Fruit fly (Drosophila melanogaster) whole organism, embryonic: ENCODE results near the gene tai.

Source experiments
- Adf1 ChIP-seq: fragments of 200-800 bp; sonication (Bioruptor generic); IDR thresholded peaks from 2 replicates; pipeline ENCODE4 v1.3.6; 2022; ENCODE audit warnings: missing biosample characterization, missing genetic modification characterization
- CG1024 ChIP-seq: fragments of 200-800 bp; sonication (Bioruptor generic); IDR thresholded peaks from 2 replicates; pipeline ENCODE4 v1.3.6; 2022; ENCODE audit warnings: missing biosample characterization, missing genetic modification characterization
- CG13424 ChIP-seq: fragments of 200-800 bp; sonication (Bioruptor generic); optimal IDR thresholded peaks from 2 replicates; lab custom pipeline; 2019; ENCODE audit warnings: missing biosample characterization, mild to moderate bottlenecking, missing genetic modification characterization, moderate library complexity
- CG17328 ChIP-seq: fragments of 200-800 bp; sonication (Bioruptor generic); IDR thresholded peaks from 2 replicates; pipeline ENCODE4 v1.3.6; 2022; ENCODE audit warnings: missing biosample characterization, missing genetic modification characterization
- CG17359 ChIP-seq: fragments of 200-800 bp; sonication (Bioruptor generic); optimal IDR thresholded peaks from 3 replicates; lab custom pipeline; 2018; ENCODE audit warnings: missing biosample characterization, mild to moderate bottlenecking, missing genetic modification characterization, moderate library complexity
- CG18262 ChIP-seq: fragments of 200-800 bp; optimal IDR thresholded peaks from 3 replicates; lab custom pipeline; 2019; ENCODE audit warnings: missing biosample characterization, mild to moderate bottlenecking, missing genetic modification characterization, moderate library complexity
- CG18619 ChIP-seq: fragments of 200-800 bp; sonication (Bioruptor generic); optimal IDR thresholded peaks from 3 replicates; lab custom pipeline; 2017; ENCODE audit warnings: missing biosample characterization, mild to moderate bottlenecking, missing genetic modification characterization
- CG2120 ChIP-seq: fragments of 200-800 bp; sonication (Bioruptor generic); optimal IDR thresholded peaks from 3 replicates; lab custom pipeline; 2016; ENCODE audit warnings: missing biosample characterization, missing genetic modification characterization
- CG31441 ChIP-seq: fragments of 200-800 bp; sonication (Bioruptor generic); IDR thresholded peaks from 2 replicates; pipeline ENCODE4 v1.3.6; 2022; ENCODE audit warnings: missing biosample characterization, missing genetic modification characterization
- CG32532 ChIP-seq: fragments of 200-800 bp; sonication (Bioruptor generic); IDR thresholded peaks from 2 replicates; pipeline ENCODE4 v1.3.6; 2022; ENCODE audit warnings: missing biosample characterization, missing genetic modification characterization
- CG3995 ChIP-seq: fragments of 200-800 bp; sonication (Bioruptor generic); optimal IDR thresholded peaks from 3 replicates; lab custom pipeline; 2016; ENCODE audit warnings: missing biosample characterization, missing genetic modification characterization
- CG4820 ChIP-seq: fragments of 200-800 bp; sonication (Bioruptor generic); optimal IDR thresholded peaks from 3 replicates; lab custom pipeline; 2016; ENCODE audit warnings: missing biosample characterization, missing genetic modification characterization
- CG6689 ChIP-seq: fragments of 200-800 bp; sonication (Bioruptor generic); IDR thresholded peaks from 2 replicates; pipeline ENCODE4 v1.3.6; 2022; ENCODE audit warnings: missing biosample characterization, missing genetic modification characterization
- CG7839 ChIP-seq: fragments of 200-800 bp; sonication (Bioruptor generic); optimal IDR thresholded peaks from 3 replicates; lab custom pipeline; 2018; ENCODE audit warnings: missing biosample characterization, mild to moderate bottlenecking, missing genetic modification characterization, moderate library complexity
- CG8290 ChIP-seq, 3 experiments: fragments of 200-800 bp; sonication (Bioruptor generic); optimal IDR thresholded peaks; 2 replicates each; lab custom pipeline; 2016 to 2019; ENCODE audit warnings: missing biosample characterization in 3 of 3, missing genetic modification characterization in 3 of 3, mild to moderate bottlenecking in 2 of 3, moderate library complexity in 1 of 3
- CG8388 ChIP-seq: fragments of 200-800 bp; sonication (Bioruptor generic); optimal IDR thresholded peaks from 2 replicates; lab custom pipeline; 2019; ENCODE audit warnings: missing biosample characterization, mild to moderate bottlenecking, missing genetic modification characterization, moderate library complexity
- CoRest ChIP-seq: fragments of 200-800 bp; sonication (Bioruptor generic); optimal IDR thresholded peaks from 3 replicates; lab custom pipeline; 2018; ENCODE audit warnings: missing biosample characterization, mild to moderate bottlenecking, missing genetic modification characterization, moderate library complexity
- Dll ChIP-seq: fragments of 200-800 bp; sonication (Bioruptor generic); IDR thresholded peaks from 4 replicates; pipeline ENCODE4 v1.3.6; 2022; ENCODE audit warnings: missing biosample characterization, missing genetic modification characterization; ENCODE audit not compliant: partially characterized antibody
- Eip74EF ChIP-seq, 2 experiments: fragments of 200-800 bp in 1 of 2; fragments of >200 bp in 1 of 2; sonication (Bioruptor generic) in 1 of 2; optimal IDR thresholded peaks; 2 replicates each; lab custom pipeline; 2017 to 2019; ENCODE audit warnings: missing biosample characterization in 2 of 2, missing genetic modification characterization in 2 of 2, mild to moderate bottlenecking in 1 of 2, moderate library complexity in 1 of 2
- Hmr ChIP-seq: fragments of 200-800 bp; sonication (Bioruptor generic); optimal IDR thresholded peaks from 3 replicates; lab custom pipeline; 2017; ENCODE audit warnings: mild to moderate bottlenecking, missing biosample characterization, missing genetic modification reagents, missing genetic modification characterization
- Hr51 ChIP-seq, 2 experiments: fragments of 200-800 bp; sonication (Bioruptor generic); optimal IDR thresholded peaks; 2 replicates in 1 of 2; 3 replicates in 1 of 2; lab custom pipeline; 2016 to 2018; ENCODE audit warnings: missing biosample characterization in 2 of 2, missing genetic modification characterization in 2 of 2, mild to moderate bottlenecking in 1 of 2, moderate library complexity in 1 of 2
- NFAT ChIP-seq: fragments of 200-800 bp; sonication (Bioruptor generic); IDR thresholded peaks from 2 replicates; pipeline ENCODE4 v1.3.6; 2022; ENCODE audit warnings: missing biosample characterization, missing genetic modification characterization
- Oli ChIP-seq: fragments of 200-800 bp; sonication (Bioruptor generic); optimal IDR thresholded peaks from 2 replicates; lab custom pipeline; 2018; ENCODE audit warnings: missing biosample characterization, mild to moderate bottlenecking, missing genetic modification characterization, moderate library complexity
- PHDP ChIP-seq: fragments of 200-800 bp; sonication (Bioruptor generic); optimal IDR thresholded peaks from 3 replicates; lab custom pipeline; 2018; ENCODE audit warnings: missing biosample characterization, mild to moderate bottlenecking, missing genetic modification characterization, moderate library complexity
- Pdp1 ChIP-seq, 2 experiments: fragments of 200-800 bp; sonication (Bioruptor generic); optimal IDR thresholded peaks; 3 replicates each; lab custom pipeline; 2016; ENCODE audit warnings: missing biosample characterization in 2 of 2, missing genetic modification characterization in 2 of 2, mild to moderate bottlenecking in 1 of 2, moderate library complexity in 1 of 2
- Taf1 ChIP-seq: fragments of 200-800 bp; sonication (Bioruptor generic); IDR thresholded peaks from 2 replicates; pipeline ENCODE4 v1.3.6; 2022; ENCODE audit warnings: missing biosample characterization, missing genetic modification characterization
- al ChIP-seq: fragments of 200-800 bp; sonication (Bioruptor generic); IDR thresholded peaks from 2 replicates; pipeline ENCODE4 v1.3.6; 2022; ENCODE audit warnings: missing biosample characterization, missing genetic modification characterization
- bsh ChIP-seq, 2 experiments: fragments of 200-800 bp; sonication (Bioruptor generic); optimal IDR thresholded peaks; 2 replicates each; lab custom pipeline; 2017 to 2018; ENCODE audit warnings: mild to moderate bottlenecking in 2 of 2, missing biosample characterization in 2 of 2, missing genetic modification characterization in 2 of 2, moderate library complexity in 1 of 2
- gce ChIP-seq: fragments of 200-800 bp; sonication (Bioruptor generic); IDR thresholded peaks from 3 replicates; pipeline ENCODE4 v1.3.6; 2022; ENCODE audit warnings: missing biosample characterization, missing genetic modification characterization
- gsb ChIP-seq: fragments of 200-800 bp; sonication (Bioruptor generic); IDR thresholded peaks from 2 replicates; pipeline ENCODE4 v1.3.6; 2022; ENCODE audit warnings: missing biosample characterization, missing genetic modification characterization
- nmo ChIP-seq: fragments of 200-800 bp; sonication (Bioruptor generic); optimal IDR thresholded peaks from 2 replicates; lab custom pipeline; 2018; ENCODE audit warnings: missing biosample characterization, mild to moderate bottlenecking, missing genetic modification characterization, moderate library complexity
- onecut ChIP-seq: fragments of 200-800 bp; sonication (Bioruptor generic); IDR thresholded peaks from 2 replicates; pipeline ENCODE4 v1.3.6; 2022; ENCODE audit warnings: missing biosample characterization, missing genetic modification characterization
- prd ChIP-seq, 3 experiments: fragments of >200 bp in 2 of 3; fragments of 200-800 bp in 1 of 3; sonication (Bioruptor generic) in 1 of 3; optimal IDR thresholded peaks in 2 of 3; IDR thresholded peaks in 1 of 3; 2 replicates in 2 of 3; 3 replicates in 1 of 3; pipeline versions ENCODE4 v1.3.6 to Lab custom; 2017 to 2022; ENCODE audit warnings: missing biosample characterization in 1 of 3, missing genetic modification characterization in 1 of 3
- run ChIP-seq: fragments of 200-800 bp; sonication (Bioruptor generic); optimal IDR thresholded peaks from 3 replicates; lab custom pipeline; 2018; ENCODE audit warnings: missing biosample characterization, mild to moderate bottlenecking, missing genetic modification characterization
- salm ChIP-seq: fragments of 200-800 bp; sonication (Bioruptor generic); optimal IDR thresholded peaks from 2 replicates; lab custom pipeline; 2018; ENCODE audit warnings: missing biosample characterization, mild to moderate bottlenecking, missing genetic modification characterization
- sd ChIP-seq: fragments of 200-800 bp; sonication (Bioruptor generic); optimal IDR thresholded peaks from 3 replicates; lab custom pipeline; 2018; ENCODE audit warnings: missing biosample characterization, mild to moderate bottlenecking, missing genetic modification characterization, moderate library complexity
- seq ChIP-seq: fragments of 200-800 bp; sonication (Bioruptor generic); IDR thresholded peaks from 2 replicates; pipeline ENCODE4 v1.3.6; 2022; ENCODE audit warnings: missing biosample characterization, missing genetic modification characterization
- sisA ChIP-seq: fragments of 200-800 bp; sonication (Bioruptor generic); IDR thresholded peaks from 2 replicates; pipeline ENCODE4 v1.3.6; 2022; ENCODE audit warnings: missing biosample characterization, missing genetic modification characterization
- stc ChIP-seq: fragments of 200-800 bp; sonication (Bioruptor generic); IDR thresholded peaks from 2 replicates; pipeline ENCODE4 v1.3.6; 2022; ENCODE audit warnings: missing biosample characterization, missing genetic modification characterization
- ttk ChIP-seq: fragments of 200-800 bp; sonication (Bioruptor generic); IDR thresholded peaks from 2 replicates; pipeline ENCODE4 v2.1.2; 2022; ENCODE audit warnings: missing biosample characterization, missing genetic modification characterization
- vfl ChIP-seq: fragments of 200-800 bp; sonication (Bioruptor generic); optimal IDR thresholded peaks from 2 replicates; lab custom pipeline; 2016; ENCODE audit warnings: missing biosample characterization, missing genetic modification characterization
- wdn ChIP-seq: fragments of 200-800 bp; sonication (Bioruptor generic); IDR thresholded peaks from 2 replicates; pipeline ENCODE4 v1.3.6; 2022; ENCODE audit warnings: missing biosample characterization, missing genetic modification characterization

The tai gene

dm6 chr2L:9235556-9236001 lies 69.0 kb downstream of the tai start (continued):
- TF ChIP-seq CG18262 (tag; lab: Kevin White, UChicago) = peak; percentile 40
- peak; percentile 69 for TF ChIP-seq CG7839
- TF ChIP-seq Oli (tag; lab: Kevin White, UChicago) = peak; percentile 54
- peak; percentile 60 for TF ChIP-seq CG31441 (GFP tag; lab: Robert Waterston, UW)
- peak; percentile 68 for TF ChIP-seq al (GFP tag; lab: Robert Waterston, UW)
- TF ChIP-seq Eip74EF (GFP tag; optimal IDR thresholded peaks at IDR 0.05; lab: Kevin White, UChicago) = peak in 1 of 2 experiments; percentile 18
- TF ChIP-seq CG8290 (GFP tag; optimal IDR thresholded peaks at IDR 0.05; lab: Kevin White, UChicago) = no peak
- TF ChIP-seq CG8290 (tag; optimal IDR thresholded peaks at IDR 0.05; lab: Kevin White, UChicago) = no peak
- peak; percentile 48 for TF ChIP-seq CG17359 (tag; lab: Kevin White, UChicago)
- TF ChIP-seq ttk = no peak
- peak in 1 of 2 experiments; percentile 77 for TF ChIP-seq Hr51 (GFP tag; optimal IDR thresholded peaks at IDR 0.05; lab: Kevin White, UChicago)
- TF ChIP-seq CG2120 (GFP tag; lab: Kevin White, UChicago) = peak; percentile 64
- TF ChIP-seq NFAT (GFP tag; lab: Robert Waterston, UW) = peak; percentile 48; the same call in 1 of the 2 replicates
- TF ChIP-seq CoRest (tag; lab: Kevin White, UChicago) = peak; percentile 55
- TF ChIP-seq gce = 0 out of 3 replicates have a peak, but pooled peaks have one; percentile 6
- TF ChIP-seq CG6689 (GFP tag; lab: Robert Waterston, UW) = peak; percentile 22; the same call in 1 of the 2 replicates
- TF ChIP-seq CG32532 (GFP tag; lab: Robert Waterston, UW) = peak; percentile 78
- TF ChIP-seq bsh (GFP tag; optimal IDR thresholded peaks at IDR 0.05; lab: Kevin White, UChicago) = peak in 1 of 2 experiments; percentile 29
- TF ChIP-seq Dll (GFP tag; lab: Robert Waterston, UW) = no peak
- no peak for TF ChIP-seq CG18619 (GFP tag; lab: Kevin White, UChicago)
- peak; percentile 37 for TF ChIP-seq nmo (GFP tag; lab: Kevin White, UChicago)
- TF ChIP-seq CG17328 (GFP tag; lab: Robert Waterston, UW) = peak; percentile 56
- TF ChIP-seq gsb (GFP tag; lab: Robert Waterston, UW) = peak; percentile 31; the same call in 1 of the 2 replicates
- TF ChIP-seq salm = no peak
- peak; percentile 68 for TF ChIP-seq stc (GFP tag; lab: Robert Waterston, UW)
- TF ChIP-seq vfl (GFP tag; lab: Kevin White, UChicago) = no peak
- TF ChIP-seq sd (tag; lab: Kevin White, UChicago) = peak; percentile 66
- peak; percentile 37; the same call in 1 of the 2 replicates for TF ChIP-seq wdn (GFP tag; lab: Robert Waterston, UW)
- no peak for TF ChIP-seq run
- peak; percentile 22; the same call in 1 of the 2 replicates for TF ChIP-seq Adf1 (GFP tag; lab: Robert Waterston, UW)
- peak; percentile 19 for TF ChIP-seq CG8388
- no peak for TF ChIP-seq CG3995 (GFP tag; lab: Kevin White, UChicago)
- TF ChIP-seq PHDP (tag; lab: Kevin White, UChicago) = peak; percentile 61
- TF ChIP-seq onecut (GFP tag; lab: Robert Waterston, UW) = no peak
- TF ChIP-seq CG4820 (GFP tag; lab: Kevin White, UChicago) = peak; percentile 7
- no peak for TF ChIP-seq prd (optimal IDR thresholded peaks at IDR 0.05; lab: Kevin White, UChicago)
- TF ChIP-seq prd (GFP tag; IDR thresholded peaks at IDR 0.05; lab: Robert Waterston, UW) = peak; percentile 40; the same call in 2 of the 3 replicates
- TF ChIP-seq sisA (GFP tag; lab: Robert Waterston, UW) = peak; percentile 52
- peak; percentile 63 for TF ChIP-seq Hmr (GFP tag; lab: Kevin White, UChicago)
- peak in 1 of 2 experiments; percentile 24 for TF ChIP-seq Pdp1 (GFP tag; optimal IDR thresholded peaks at IDR 0.05; lab: Kevin White, UChicago)
- TF ChIP-seq seq (GFP tag; lab: Robert Waterston, UW) = 0 out of 2 replicates have a peak, but pooled peaks have one; percentile 7
- peak; percentile 61 for TF ChIP-seq CG13424
- peak; percentile 20; the same call in 1 of the 2 replicates for TF ChIP-seq CG1024
- 0 out of 2 replicates have a peak, but pooled peaks have one; percentile 6 for TF ChIP-seq Taf1 (GFP tag; lab: Robert Waterston, UW)
